Fruit fly (Drosophila melanogaster): ENCODE measurements around the gene CG12320.

The CG12320 gene

dm6 chr3R:18274328-18275098, 22.0 kb upstream of the CG12320 start, which contains the start of the genes Vps39 and eIF1A (continued):
- TF ChIP-seq CG15601 (tag; optimal IDR thresholded peaks at IDR 0.05) (no peak), inv (GFP tag; IDR thresholded peaks at IDR 0.05; ENCODE audit: partially characterized antibody) (peak; percentile 86), CG33213 (GFP tag; optimal IDR thresholded peaks at IDR 0.05) (peak; percentile 5), sima (GFP tag; optimal IDR thresholded peaks at IDR 0.05) (no peak), eve (GFP tag; optimal IDR thresholded peaks at IDR 0.05) (no peak), mam (GFP tag; optimal IDR thresholded peaks at IDR 0.05) (peak; percentile 47), Ptx1 (GFP tag; IDR thresholded peaks at IDR 0.05) (no peak), CG15696 (tag; optimal IDR thresholded peaks at IDR 0.05) (peak; percentile 41), chn (GFP tag; optimal IDR thresholded peaks at IDR 0.05) (peak; percentile 14), CG13624 (GFP tag; optimal IDR thresholded peaks at IDR 0.05) (peak; percentile 53), Antp (GFP tag; optimal IDR thresholded peaks at IDR 0.05) (peak; percentile 4), Camta (GFP tag; optimal IDR thresholded peaks at IDR 0.05) (peak; percentile 31), CG2202 (tag; optimal IDR thresholded peaks at IDR 0.05) (peak; percentile 17), CG2129 (GFP tag; IDR thresholded peaks at IDR 0.05; ENCODE audit: partially characterized antibody) (peak; percentile 86), Gsc (GFP tag; IDR thresholded peaks at IDR 0.05) (no peak), stc (GFP tag; IDR thresholded peaks at IDR 0.05) (no peak), CHES-1-like (GFP tag; optimal IDR thresholded peaks at IDR 0.05) (peak; percentile 11), H2.0 (GFP tag; IDR thresholded peaks at IDR 0.05) (no peak), prd (optimal IDR thresholded peaks at IDR 0.05) (no peak), prd (GFP tag; IDR thresholded peaks at IDR 0.05) (peak; percentile 26; the same call in 1 of the 3 replicates), Myb (GFP tag; optimal IDR thresholded peaks at IDR 0.05) (peak; percentile 52), tin (GFP tag; optimal IDR thresholded peaks at IDR 0.05) (peak; percentile 31), PHDP (tag; optimal IDR thresholded peaks at IDR 0.05) (peak; percentile 39), CoRest (tag; optimal IDR thresholded peaks at IDR 0.05) (peak; percentile 51), Fer3 (tag; optimal IDR thresholded peaks at IDR 0.05) (no peak), CG17829 (tag; optimal IDR thresholded peaks at IDR 0.05) (peak; percentile 57), CG6854 (GFP tag; optimal IDR thresholded peaks at IDR 0.05) (no peak), TFAM (GFP tag; optimal IDR thresholded peaks at IDR 0.05) (no peak), CG12155 (GFP tag; optimal IDR thresholded peaks at IDR 0.05) (peak; percentile 1), her (GFP tag; optimal IDR thresholded peaks at IDR 0.05) (no peak), NC2β (GFP tag; optimal IDR thresholded peaks at IDR 0.05) (peak; percentile 50), CG42726 (GFP tag; IDR thresholded peaks at IDR 0.05; ENCODE audit: partially characterized antibody) (no peak), CG10147 (GFP tag; optimal IDR thresholded peaks at IDR 0.05) (no peak), CG10462 (GFP tag; optimal IDR thresholded peaks at IDR 0.05) (no peak), Hsf (GFP tag; optimal IDR thresholded peaks at IDR 0.05) (no peak), CG12219 (GFP tag; optimal IDR thresholded peaks at IDR 0.05) (no peak), btn (GFP tag; optimal IDR thresholded peaks at IDR 0.05) (no peak), bbx (GFP tag; IDR thresholded peaks at IDR 0.05; ENCODE audit: partially characterized antibody) (peak; percentile 67), yki (optimal IDR thresholded peaks at IDR 0.05) (no peak), CG4707 (GFP tag; optimal IDR thresholded peaks at IDR 0.05) (no peak), Fer2 (tag; optimal IDR thresholded peaks at IDR 0.05) (no peak), CG14441 (GFP tag; IDR thresholded peaks at IDR 0.05) (no peak), fd3F (GFP tag; optimal IDR thresholded peaks at IDR 0.05) (peak; percentile 27), repo (GFP tag; optimal IDR thresholded peaks at IDR 0.05) (no peak), CG6791 (GFP tag; IDR thresholded peaks at IDR 0.05; ENCODE audit: partially characterized antibody) (peak; percentile 74; the same call in 2 of the 3 replicates), CG9817 (tag; optimal IDR thresholded peaks at IDR 0.05) (peak; percentile 46), ara (GFP tag; IDR thresholded peaks at IDR 0.05) (no peak), Trl (optimal IDR thresholded peaks at IDR 0.05) (no peak), Trl (GFP tag; optimal IDR thresholded peaks at IDR 0.05) (peak; percentile 29), zfh2 (GFP tag; optimal IDR thresholded peaks at IDR 0.05) (peak; percentile 15)

Measured in whole organism, embryonic.